Worm (Caenorhabditis elegans): ENCODE results near the gene srx-36.

- no peak for TF ChIP-seq him-1 (tag; optimal IDR thresholded peaks at IDR 0.05)
- no peak for TF ChIP-seq dao-5 (tag; optimal IDR thresholded peaks at IDR 0.05)
- no peak for TF ChIP-seq W03F9.2 (tag; optimal IDR thresholded peaks at IDR 0.05)
These were observed 35.5 kb downstream of the srx-36 start for ce11 chrV:7095254-7095990.

Data from whole organism, L4/young adult.